Fruit fly (Drosophila melanogaster): ENCODE results near the gene CG11771.

DNA sequence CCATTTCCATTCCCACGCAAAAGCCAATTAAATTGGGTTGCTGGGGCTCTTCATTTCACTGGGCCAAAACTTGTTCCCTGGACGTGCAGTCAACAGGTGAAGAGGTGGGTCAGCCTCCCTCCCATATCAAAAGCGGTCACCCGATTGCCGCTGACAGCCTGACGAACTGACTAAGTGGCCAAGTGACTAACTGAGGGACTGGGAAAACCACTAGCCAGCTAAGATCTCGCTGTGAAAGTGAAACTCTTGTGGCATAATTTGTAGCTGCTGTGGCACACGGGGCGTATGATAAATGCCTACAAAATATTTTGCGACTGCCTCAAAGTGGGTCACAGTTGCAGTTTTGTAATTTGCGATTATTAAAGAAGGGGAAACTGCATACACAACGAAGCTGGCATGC, 43.4 kb upstream of the CG11771 start:
- TF ChIP-seq pan (optimal IDR thresholded peaks at IDR 0.05): no peak
- no peak for TF ChIP-seq usp (GFP tag; optimal IDR thresholded peaks at IDR 0.05)
- no peak for TF ChIP-seq psq (optimal IDR thresholded peaks at IDR 0.05)
- TF ChIP-seq CG8478 (optimal IDR thresholded peaks at IDR 0.05): no peak
- no peak for TF ChIP-seq Dll (optimal IDR thresholded peaks at IDR 0.05)

Measured in whole organism.